Fruit fly (Drosophila melanogaster) S2 (cell line): ENCODE measurements around the gene Atf3.

Source experiments
- CG8478 ChIP-seq: fragments of >200 bp; optimal IDR thresholded peaks from 2 replicates; lab custom pipeline; 2018
- CTCF ChIP-seq, 2 experiments: fragments of >200 bp; optimal IDR thresholded peaks; 2 replicates each; lab custom pipeline; 2018

- TF ChIP-seq CTCF (optimal IDR thresholded peaks at IDR 0.05; lab: Kevin White, UChicago), result peak; percentile 61 to 70
- no peak for TF ChIP-seq CG8478 (lab: Kevin White, UChicago)
Measured at dm6 chrX:1286136-1286535, 11.1 kb upstream of the Atf3 start.
